Worm (Caenorhabditis elegans) whole organism, midembryonic: ENCODE results near the gene szy-4.

Experiments
- T22C8.4 ChIP-seq: fragments of 200-800 bp; sonication (Bioruptor generic); IDR thresholded peaks from 2 replicates; pipeline ENCODE4 v1.3.6; 2022; ENCODE audit warnings: missing genetic modification characterization, missing compliant biosample characterization
- cog-1 ChIP-seq: sonication (generic microtip); optimal IDR thresholded peaks from 2 replicates; lab custom pipeline; 2016; ENCODE audit warnings: missing genetic modification characterization, missing compliant biosample characterization
- flt-1 ChIP-seq: fragments of 200-800 bp; sonication (Bioruptor generic); IDR thresholded peaks from 2 replicates; pipeline ENCODE4 v1.3.6; 2022; ENCODE audit warnings: missing genetic modification characterization, missing compliant biosample characterization
- klf-2 ChIP-seq: fragments of 200-800 bp; sonication (Bioruptor generic); conservative IDR thresholded peaks from 2 replicates; pipeline ENCODE4 v1.3.6; 2022; ENCODE audit warnings: missing genetic modification reagents, missing genetic modification characterization, missing compliant biosample characterization
- med-1 ChIP-seq: sonication (generic microtip); optimal IDR thresholded peaks from 2 replicates; lab custom pipeline; 2017; ENCODE audit warnings: missing genetic modification characterization, mild to moderate bottlenecking, missing compliant biosample characterization, antibody characterized with exemption, missing genetic modification reagents; ENCODE audit not compliant: insufficient read depth
- ref-1 ChIP-seq: fragments of 200-800 bp; sonication (Bioruptor generic); conservative IDR thresholded peaks from 2 replicates; pipeline ENCODE4 v1.3.6; 2022; ENCODE audit warnings: missing genetic modification reagents, missing genetic modification characterization, missing compliant biosample characterization
- tab-1 ChIP-seq: fragments of 200-800 bp; sonication (Bioruptor generic); IDR thresholded peaks from 2 replicates; pipeline ENCODE4 v1.3.6; 2022; ENCODE audit warnings: missing genetic modification characterization, missing compliant biosample characterization
- ztf-23 ChIP-seq: fragments of 200-800 bp; sonication (Bioruptor generic); IDR thresholded peaks from 2 replicates; pipeline ENCODE4 v1.3.6; 2022; ENCODE audit warnings: missing genetic modification reagents, missing genetic modification characterization, missing compliant biosample characterization
- ztf-29 ChIP-seq: fragments of 200-800 bp; sonication (Bioruptor generic); IDR thresholded peaks from 2 replicates; pipeline ENCODE4 v1.3.6; 2022; ENCODE audit warnings: missing genetic modification reagents, missing genetic modification characterization, missing compliant biosample characterization

szy-4 gene

ce11 chrII:6235432-6236092 is 37.1 kb downstream of the szy-4 start, which contains the start of gene T24H7.9:
Gene T24H7.9 (minus strand): TSS chrII:6235505.
- TF ChIP-seq ztf-29 (no peak), cog-1 (no peak), T22C8.4 (GFP tag; lab: Robert Waterston, UW) (no peak), flt-1 (GFP tag; lab: Robert Waterston, UW) (no peak), tab-1 (GFP tag; lab: Robert Waterston, UW) (no peak)

- TF ChIP-seq med-1 (GFP tag; lab: Kevin White, UChicago) (no peak), ztf-23 (GFP tag; lab: Robert Waterston, UW) (no peak), cog-1 (no peak), klf-2 (GFP tag; lab: Robert Waterston, UW) (no peak), flt-1 (GFP tag; lab: Robert Waterston, UW) (no peak), T22C8.4 (GFP tag; lab: Robert Waterston, UW) (no peak), tab-1 (GFP tag; lab: Robert Waterston, UW) (no peak), ztf-29 (no peak), ref-1 (GFP tag; lab: Robert Waterston, UW) (no peak)
Measured at ce11 chrII:6236093-6236945, 37.8 kb downstream of the szy-4 start.

ce11 chrII:6241758-6242157 is 43.3 kb downstream of the szy-4 start, which contains the start of gene T24H7.8:
Gene T24H7.8 (plus strand): TSS chrII:6242058.
- TF ChIP-seq ztf-29 = no peak
- no peak for TF ChIP-seq tab-1 (GFP tag; lab: Robert Waterston, UW)
- no peak for TF ChIP-seq T22C8.4 (GFP tag; lab: Robert Waterston, UW)
- TF ChIP-seq ztf-23 (GFP tag; lab: Robert Waterston, UW) = no peak
- TF ChIP-seq cog-1 = no peak
- no peak for TF ChIP-seq med-1 (GFP tag; lab: Kevin White, UChicago)
- TF ChIP-seq flt-1 (GFP tag; lab: Robert Waterston, UW) = no peak
- TF ChIP-seq ref-1 (GFP tag; lab: Robert Waterston, UW) = no peak

ce11 chrII:6244171-6244570 is 45.7 kb downstream of the szy-4 start, which contains the start of gene tat-4:
Gene tat-4 (minus strand): TSS chrII:6244287.
- no peak for TF ChIP-seq ref-1 (GFP tag; lab: Robert Waterston, UW)
- TF ChIP-seq med-1 (GFP tag; lab: Kevin White, UChicago) = no peak
- TF ChIP-seq ztf-23 (GFP tag; lab: Robert Waterston, UW) = no peak
- TF ChIP-seq ztf-29 = no peak
- no peak for TF ChIP-seq tab-1 (GFP tag; lab: Robert Waterston, UW)
- TF ChIP-seq cog-1 = no peak
- TF ChIP-seq klf-2 (GFP tag; lab: Robert Waterston, UW) = no peak
- TF ChIP-seq flt-1 (GFP tag; lab: Robert Waterston, UW) = no peak
- TF ChIP-seq T22C8.4 (GFP tag; lab: Robert Waterston, UW) = no peak

- TF ChIP-seq cog-1 (no peak), flt-1 (GFP tag; lab: Robert Waterston, UW) (no peak), ref-1 (GFP tag; lab: Robert Waterston, UW) (no peak), tab-1 (GFP tag; lab: Robert Waterston, UW) (no peak), ztf-23 (GFP tag; lab: Robert Waterston, UW) (no peak), T22C8.4 (GFP tag; lab: Robert Waterston, UW) (no peak), med-1 (GFP tag; lab: Kevin White, UChicago) (no peak), klf-2 (GFP tag; lab: Robert Waterston, UW) (no peak)
Measured at ce11 chrII:6245199-6245702, 46.8 kb downstream of the szy-4 start, which contains the start of gene blos-4. Gene blos-4 (plus strand): TSS chrII:6245249.

ce11 chrII:6246054-6246453 is 47.6 kb downstream of the szy-4 start, which contains the start of gene lelo-1:
Gene lelo-1 (plus strand): TSS chrII:6246354.
- TF ChIP-seq ref-1 (GFP tag; lab: Robert Waterston, UW) (no peak), T22C8.4 (GFP tag; lab: Robert Waterston, UW) (no peak), tab-1 (GFP tag; lab: Robert Waterston, UW) (no peak), med-1 (GFP tag; lab: Kevin White, UChicago) (no peak), klf-2 (GFP tag; lab: Robert Waterston, UW) (no peak), cog-1 (no peak), ztf-29 (no peak), ztf-23 (GFP tag; lab: Robert Waterston, UW) (no peak), flt-1 (GFP tag; lab: Robert Waterston, UW) (no peak)

ce11 chrII:6247011-6247410 is 48.5 kb downstream of the szy-4 start, which contains the start of gene T24H7.2:
Gene T24H7.2 (plus strand): TSS chrII:6247311.
- TF ChIP-seq ztf-29 = no peak
- no peak for TF ChIP-seq klf-2 (GFP tag; lab: Robert Waterston, UW)
- TF ChIP-seq cog-1 = no peak
- no peak for TF ChIP-seq T22C8.4 (GFP tag; lab: Robert Waterston, UW)
- no peak for TF ChIP-seq ref-1 (GFP tag; lab: Robert Waterston, UW)
- TF ChIP-seq ztf-23 (GFP tag; lab: Robert Waterston, UW) = no peak
- TF ChIP-seq tab-1 (GFP tag; lab: Robert Waterston, UW) = no peak
- no peak for TF ChIP-seq med-1 (GFP tag; lab: Kevin White, UChicago)
- TF ChIP-seq flt-1 (GFP tag; lab: Robert Waterston, UW) = no peak

- TF ChIP-seq flt-1 (GFP tag; lab: Robert Waterston, UW) = no peak
- no peak for TF ChIP-seq ref-1 (GFP tag; lab: Robert Waterston, UW)
- no peak for TF ChIP-seq cog-1
- TF ChIP-seq ztf-23 (GFP tag; lab: Robert Waterston, UW) = no peak
- TF ChIP-seq T22C8.4 (GFP tag; lab: Robert Waterston, UW) = no peak
- no peak for TF ChIP-seq klf-2 (GFP tag; lab: Robert Waterston, UW)
- no peak for TF ChIP-seq tab-1 (GFP tag; lab: Robert Waterston, UW)
- no peak for TF ChIP-seq ztf-29
- TF ChIP-seq med-1 (GFP tag; lab: Kevin White, UChicago) = no peak
Measured at ce11 chrII:6248029-6248428, 49.5 kb downstream of the szy-4 start.
